Fruit fly (Drosophila melanogaster): ENCODE measurements around the gene CG3706.

The CG3706 gene

DNA sequence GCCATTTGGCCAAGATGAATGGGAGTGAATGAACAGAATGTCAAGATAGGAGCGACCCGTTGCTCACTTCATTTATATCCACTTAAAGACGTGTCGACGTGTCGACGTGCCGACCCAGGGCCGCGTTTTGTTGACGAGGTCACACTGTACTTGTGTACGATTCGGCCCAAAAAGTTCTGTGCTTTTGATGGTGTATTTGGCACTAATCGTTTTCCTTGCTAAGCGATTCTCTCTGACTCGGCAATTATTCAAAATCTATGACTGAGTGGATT lies 15.9 kb upstream of the CG3706 start (continued):
- no peak for TF ChIP-seq HLH54F (GFP tag; optimal IDR thresholded peaks at IDR 0.05)
- no peak for TF ChIP-seq CG18619 (GFP tag; optimal IDR thresholded peaks at IDR 0.05)
- no peak for TF ChIP-seq ssp (GFP tag; IDR thresholded peaks at IDR 0.05)
- no peak for TF ChIP-seq CG10979 (tag; optimal IDR thresholded peaks at IDR 0.05)
- TF ChIP-seq sob (GFP tag; IDR thresholded peaks at IDR 0.05): peak; percentile 26; the same call in 1 of the 2 replicates
- peak; percentile 50 for TF ChIP-seq CG13624 (GFP tag; optimal IDR thresholded peaks at IDR 0.05)
- no peak for TF ChIP-seq emc (GFP tag; optimal IDR thresholded peaks at IDR 0.05)
- TF ChIP-seq Abd-B (GFP tag; optimal IDR thresholded peaks at IDR 0.05): no peak
- no peak for TF ChIP-seq luna (GFP tag; optimal IDR thresholded peaks at IDR 0.05)
- TF ChIP-seq CG31365 (tag; optimal IDR thresholded peaks at IDR 0.05): no peak
- peak; percentile 50 for TF ChIP-seq CG9932 (GFP tag; IDR thresholded peaks at IDR 0.05)
- peak; percentile 42 for TF ChIP-seq CG2678 (tag; optimal IDR thresholded peaks at IDR 0.05)
- TF ChIP-seq CG6654 (GFP tag; optimal IDR thresholded peaks at IDR 0.05): no peak
- TF ChIP-seq nom (GFP tag; optimal IDR thresholded peaks at IDR 0.05): no peak
- no peak for TF ChIP-seq jing (GFP tag; optimal IDR thresholded peaks at IDR 0.05)
- TF ChIP-seq CG15269 (tag; optimal IDR thresholded peaks at IDR 0.05): peak; percentile 5
- TF ChIP-seq B-H1 (GFP tag; IDR thresholded peaks at IDR 0.05): no peak
- TF ChIP-seq Gsc (GFP tag; IDR thresholded peaks at IDR 0.05): no peak
- TF ChIP-seq CG2202 (tag; optimal IDR thresholded peaks at IDR 0.05): no peak
- no peak for TF ChIP-seq Pdp1 (GFP tag; optimal IDR thresholded peaks at IDR 0.05)
- no peak for TF ChIP-seq CG1529 (GFP tag; optimal IDR thresholded peaks at IDR 0.05)
- no peak for TF ChIP-seq CG32772 (GFP tag; IDR thresholded peaks at IDR 0.05)
- TF ChIP-seq CG7839 (tag; optimal IDR thresholded peaks at IDR 0.05): peak; percentile 34
- TF ChIP-seq btn (GFP tag; optimal IDR thresholded peaks at IDR 0.05): no peak
- no peak for TF ChIP-seq sim (GFP tag; IDR thresholded peaks at IDR 0.05)
- no peak for TF ChIP-seq gt (GFP tag; IDR thresholded peaks at IDR 0.05)
- TF ChIP-seq ftz-f1 (GFP tag; optimal IDR thresholded peaks at IDR 0.05): no peak
- no peak; the same call in 1 of the 2 replicates for TF ChIP-seq CG14014 (GFP tag; IDR thresholded peaks at IDR 0.05)
- TF ChIP-seq Hmx (GFP tag; optimal IDR thresholded peaks at IDR 0.05): no peak
- no peak for TF ChIP-seq CG43689 (GFP tag; IDR thresholded peaks at IDR 0.05)
- TF ChIP-seq CG14667 (GFP tag; IDR thresholded peaks at IDR 0.05): no peak
- no peak for TF ChIP-seq CG12104 (GFP tag; optimal IDR thresholded peaks at IDR 0.05)
- peak; percentile 5 for TF ChIP-seq unpg (GFP tag; optimal IDR thresholded peaks at IDR 0.05)
- TF ChIP-seq Gug (GFP tag; IDR thresholded peaks at IDR 0.05): peak; percentile 40; the same call in 2 of the 4 replicates
- no peak for TF ChIP-seq sna (GFP tag; IDR thresholded peaks at IDR 0.05; ENCODE audit: partially characterized antibody)
- no peak for TF ChIP-seq eve (GFP tag; optimal IDR thresholded peaks at IDR 0.05)
- no peak for TF ChIP-seq Stat92E (GFP tag; optimal IDR thresholded peaks at IDR 0.05)
- no peak for TF ChIP-seq chif (GFP tag; optimal IDR thresholded peaks at IDR 0.05)
- no peak for TF ChIP-seq CG17829 (tag; optimal IDR thresholded peaks at IDR 0.05)
- no peak for TF ChIP-seq HmgD (GFP tag; optimal IDR thresholded peaks at IDR 0.05)
- TF ChIP-seq CG1602 (GFP tag; optimal IDR thresholded peaks at IDR 0.05): no peak
- no peak for TF ChIP-seq CG11696 (GFP tag; IDR thresholded peaks at IDR 0.05)
- TF ChIP-seq CHES-1-like (GFP tag; optimal IDR thresholded peaks at IDR 0.05): no peak
- TF ChIP-seq cg (GFP tag; optimal IDR thresholded peaks at IDR 0.05): no peak
- no peak for TF ChIP-seq CG8359 (GFP tag; optimal IDR thresholded peaks at IDR 0.05; ENCODE audit: borderline replicate concordance)
- no peak for TF ChIP-seq dmrt11E (tag; optimal IDR thresholded peaks at IDR 0.05)
- no peak for TF ChIP-seq trem (tag; optimal IDR thresholded peaks at IDR 0.05)
- TF ChIP-seq CG10565 (GFP tag; optimal IDR thresholded peaks at IDR 0.05): no peak
- TF ChIP-seq CG33557 (GFP tag; optimal IDR thresholded peaks at IDR 0.05): no peak
- TF ChIP-seq rib (GFP tag; IDR thresholded peaks at IDR 0.05): no peak
- TF ChIP-seq aop (GFP tag; IDR thresholded peaks at IDR 0.05): no peak
- no peak for TF ChIP-seq odd (GFP tag; optimal IDR thresholded peaks at IDR 0.05)

All from whole organism, embryonic.